Worm (Caenorhabditis elegans): ENCODE data around the gene pik-1.
"Not testable (repeated sequence)": the region's sequence is repeated elsewhere in the genome, so short reads cannot be mapped to it uniquely, and the experiment has no call there.

pik-1 gene

ce11 chrIV:13408018-13408417 lies 7.8 kb upstream of the pik-1 start, which contains the start of gene Y62E10A.19:
Gene Y62E10A.19 (minus strand): TSS chrIV:13408306.
- TF ChIP-seq rnt-1 (tag; optimal IDR thresholded peaks at IDR 0.05) (no peak), pha-2 (tag; optimal IDR thresholded peaks at IDR 0.05) (no peak), syd-9 (tag; optimal IDR thresholded peaks at IDR 0.05) (no peak), ceh-22 (tag; optimal IDR thresholded peaks at IDR 0.05) (no peak), F13H6.1 (tag; optimal IDR thresholded peaks at IDR 0.05) (no peak), fax-1 (tag; optimal IDR thresholded peaks at IDR 0.05) (no peak), ceh-48 (tag; optimal IDR thresholded peaks at IDR 0.05) (no peak), ztf-16 (tag; optimal IDR thresholded peaks at IDR 0.05) (no peak)

- TF ChIP-seq sox-2 (GFP tag; IDR thresholded peaks at IDR 0.05) (no peak), nfya-1 (tag; optimal IDR thresholded peaks at IDR 0.05) (peak; percentile 11), ceh-31 (tag; optimal IDR thresholded peaks at IDR 0.05) (no peak), K09A11.1 (tag; optimal IDR thresholded peaks at IDR 0.05; ENCODE audit: insufficient read depth) (no peak), fkh-10 (GFP tag; optimal IDR thresholded peaks at IDR 0.05) (no peak), ceh-45 (GFP tag; IDR thresholded peaks at IDR 0.05) (no peak), hlh-13 (GFP tag; optimal IDR thresholded peaks at IDR 0.05) (no peak), hlh-30 (tag; optimal IDR thresholded peaks at IDR 0.05; ENCODE audit: insufficient read depth) (peak; percentile 55), ceh-22 (tag; optimal IDR thresholded peaks at IDR 0.05) (no peak), hlh-8 (tag; optimal IDR thresholded peaks at IDR 0.05) (peak; percentile 13), T23F11.4 (GFP tag; optimal IDR thresholded peaks at IDR 0.05) (no peak), ceh-24 (tag; optimal IDR thresholded peaks at IDR 0.05) (no peak)
Measured at ce11 chrIV:13412845-13413383, 2.9 kb upstream of the pik-1 start, which contains the start of gene gcl-1. Gene gcl-1 (minus strand): TSS chrIV:13412895.

- TF ChIP-seq elt-4 (tag; optimal IDR thresholded peaks at IDR 0.05) = no peak
- TF ChIP-seq ceh-24 (tag; optimal IDR thresholded peaks at IDR 0.05) = no peak
- no peak for TF ChIP-seq sdc-2 (tag; optimal IDR thresholded peaks at IDR 0.05)
- TF ChIP-seq ztf-16 (tag; optimal IDR thresholded peaks at IDR 0.05) = no peak
Measured at ce11 chrIV:13422200-13422599, 6.4 kb downstream of the pik-1 start, which contains the start of gene nol-9. Gene nol-9 (plus strand): TSS chrIV:13422500.

- TF ChIP-seq elt-4 (tag; optimal IDR thresholded peaks at IDR 0.05) (no peak), ceh-19 (GFP tag; optimal IDR thresholded peaks at IDR 0.05) (no peak), rnt-1 (tag; optimal IDR thresholded peaks at IDR 0.05) (no peak), C38D4.7 (GFP tag; optimal IDR thresholded peaks at IDR 0.05) (no peak), unc-55 (GFP tag; optimal IDR thresholded peaks at IDR 0.05) (no peak), nhr-232 (tag; optimal IDR thresholded peaks at IDR 0.05) (no peak), K02D7.2 (tag; optimal IDR thresholded peaks at IDR 0.05) (no peak), hlh-8 (tag; optimal IDR thresholded peaks at IDR 0.05) (no peak), fkh-6 (tag; optimal IDR thresholded peaks at IDR 0.05) (no peak), unc-3 (GFP tag; conservative IDR thresholded peaks at IDR 0.05) (no peak), unc-3 (tag; optimal IDR thresholded peaks at IDR 0.05) (no peak)
Measured at ce11 chrIV:13429240-13429639, 13.4 kb downstream of the pik-1 start, which contains the start of gene K09B11.4. Gene K09B11.4 (plus strand): TSS chrIV:13429540.

ce11 chrIV:13433904-13434303 lies 18.1 kb downstream of the pik-1 start, which contains the start of gene K09B11.5:
Gene K09B11.5 (minus strand): TSS chrIV:13434004.
- not testable (repeated sequence) for TF ChIP-seq elt-2 (tag; optimal IDR thresholded peaks at IDR 0.05); T23F11.4 (GFP tag; optimal IDR thresholded peaks at IDR 0.05); pha-2 (tag; optimal IDR thresholded peaks at IDR 0.05)

- no peak for TF ChIP-seq elt-2 (tag; optimal IDR thresholded peaks at IDR 0.05)
- TF ChIP-seq sox-2 (GFP tag; IDR thresholded peaks at IDR 0.05) = no peak
Measured at ce11 chrIV:13445275-13445674, 29.4 kb downstream of the pik-1 start, which contains the start of gene mam-3. Gene mam-3 (minus strand): TSS chrIV:13445375.

All from whole organism, late embryonic.